Worm (Caenorhabditis elegans) whole organism, L1 larva: Measurements from ENCODE around the gene F16G10.7.

ENCODE experiments used
- C04F5.9 ChIP-seq: sonication (generic microtip); optimal IDR thresholded peaks from 2 replicates; lab custom pipeline; 2016; ENCODE audit warnings: missing genetic modification characterization, missing compliant biosample characterization
- C16A3.4 ChIP-seq: fragments of 150-350 bp; optimal IDR thresholded peaks from 2 replicates; lab custom pipeline; 2014; ENCODE audit warnings: missing biosample characterization, missing genetic modification characterization
- aha-1 ChIP-seq: fragments of 150-350 bp; optimal IDR thresholded peaks from 2 replicates; lab custom pipeline; 2014; ENCODE audit warnings: missing biosample characterization, missing genetic modification characterization
- alr-1 ChIP-seq: fragments of 200-800 bp; sonication (Bioruptor generic); optimal IDR thresholded peaks from 2 replicates; lab custom pipeline; 2018; ENCODE audit warnings: borderline replicate concordance, mild to moderate bottlenecking, missing genetic modification characterization, missing compliant biosample characterization
- aly-2 ChIP-seq: fragments of 150-350 bp; optimal IDR thresholded peaks from 2 replicates; lab custom pipeline; 2014; ENCODE audit warnings: missing biosample characterization, missing genetic modification characterization
- blmp-1 ChIP-seq: fragments of 150-350 bp; optimal IDR thresholded peaks from 2 replicates; lab custom pipeline; 2014; ENCODE audit warnings: missing biosample characterization, missing genetic modification characterization
- ceh-63 ChIP-seq: fragments of 200-800 bp; sonication (Bioruptor generic); optimal IDR thresholded peaks from 2 replicates; lab custom pipeline; 2018; ENCODE audit warnings: mild to moderate bottlenecking, missing genetic modification characterization, missing compliant biosample characterization
- ceh-8 ChIP-seq: fragments of 200-800 bp; sonication (Bioruptor generic); optimal IDR thresholded peaks from 2 replicates; lab custom pipeline; 2018; ENCODE audit warnings: mild to moderate bottlenecking, missing genetic modification characterization, moderate library complexity, missing compliant biosample characterization
- ceh-82 ChIP-seq, 3 experiments: fragments of 150-350 bp in 1 of 3; sonication (generic microtip) in 2 of 3; optimal IDR thresholded peaks; 2 replicates each; lab custom pipeline; 2014 to 2017; ENCODE audit warnings: missing biosample characterization in 3 of 3, missing genetic modification characterization in 3 of 3
- ceh-88 ChIP-seq: fragments of 200-800 bp; sonication (Bioruptor generic); IDR thresholded peaks from 2 replicates; pipeline ENCODE4 v1.3.6; 2022; ENCODE audit warnings: missing genetic modification characterization, missing compliant biosample characterization
- dpl-1 ChIP-seq, 3 experiments: fragments of 150-350 bp in 2 of 3; sonication (generic microtip) in 1 of 3; optimal IDR thresholded peaks; 2 replicates each; lab custom pipeline; 2014 to 2017; ENCODE audit warnings: missing biosample characterization in 3 of 3, missing genetic modification characterization in 3 of 3, missing genetic modification reagents in 3 of 3
- dsc-1 ChIP-seq: sonication (generic microtip); optimal IDR thresholded peaks from 2 replicates; lab custom pipeline; 2016; ENCODE audit warnings: mild to moderate bottlenecking, missing genetic modification characterization, missing compliant biosample characterization
- efl-1 ChIP-seq, 4 experiments: fragments of 150-350 bp; optimal IDR thresholded peaks in 3 of 4; peaks in 1 of 4; 1 replicate in 1 of 4; 2 replicates in 3 of 4; lab custom pipeline; 2014; ENCODE audit warnings: missing biosample characterization in 2 of 4, missing genetic modification characterization in 2 of 4, missing genetic modification reagents in 2 of 4
- efl-3 ChIP-seq: fragments of 200-800 bp; sonication (Bioruptor generic); optimal IDR thresholded peaks from 2 replicates; lab custom pipeline; 2018; ENCODE audit warnings: mild to moderate bottlenecking, missing genetic modification characterization, missing compliant biosample characterization
- egl-13 ChIP-seq: sonication (generic microtip); optimal IDR thresholded peaks from 2 replicates; lab custom pipeline; 2016; ENCODE audit warnings: missing genotype, missing genetic modification reagents, missing genetic modification characterization, missing compliant biosample characterization
- ets-5 ChIP-seq: fragments of 200-800 bp; sonication (Bioruptor generic); IDR thresholded peaks from 2 replicates; pipeline ENCODE4 v1.3.6; 2022; ENCODE audit warnings: missing genetic modification characterization, missing compliant biosample characterization
- fkh-10 ChIP-seq: sonication (generic microtip); optimal IDR thresholded peaks from 2 replicates; lab custom pipeline; 2017; ENCODE audit warnings: missing biosample characterization, missing genetic modification reagents, missing genetic modification characterization
- fkh-4 ChIP-seq: sonication (generic microtip); optimal IDR thresholded peaks from 2 replicates; lab custom pipeline; 2016; ENCODE audit warnings: missing compliant biosample characterization, missing genetic modification characterization, borderline replicate concordance
- fkh-8 ChIP-seq: sonication (generic microtip); optimal IDR thresholded peaks from 2 replicates; lab custom pipeline; 2016; ENCODE audit warnings: mild to moderate bottlenecking, missing genetic modification characterization, missing compliant biosample characterization
- hlh-17 ChIP-seq: fragments of 200-800 bp; sonication (Bioruptor generic); optimal IDR thresholded peaks from 2 replicates; lab custom pipeline; 2018; ENCODE audit warnings: missing genetic modification characterization, mild to moderate bottlenecking, missing compliant biosample characterization, moderate library complexity, borderline replicate concordance
- hlh-4 ChIP-seq: sonication (generic microtip); optimal IDR thresholded peaks from 2 replicates; lab custom pipeline; 2016; ENCODE audit warnings: mild to moderate bottlenecking, missing genetic modification characterization, missing compliant biosample characterization
- jun-1 ChIP-seq: fragments of 150-350 bp; optimal IDR thresholded peaks from 2 replicates; lab custom pipeline; 2014; ENCODE audit warnings: missing biosample characterization, missing genetic modification reagents, missing genetic modification characterization
- lin-13 ChIP-seq: fragments of 150-350 bp; optimal IDR thresholded peaks from 2 replicates; lab custom pipeline; 2014; ENCODE audit warnings: missing biosample characterization, missing genetic modification reagents, missing genetic modification characterization
- lin-15B ChIP-seq: fragments of 150-350 bp; sonication (generic microtip); optimal IDR thresholded peaks from 3 replicates; lab custom pipeline; 2014; ENCODE audit warnings: missing biosample characterization, missing genetic modification characterization
- lsy-2 ChIP-seq, 2 experiments: fragments of 150-350 bp; optimal IDR thresholded peaks; 2 replicates each; lab custom pipeline; 2014; ENCODE audit warnings: missing biosample characterization in 2 of 2, missing genetic modification characterization in 2 of 2
- mab-9 ChIP-seq: fragments of 200-800 bp; sonication (Bioruptor generic); IDR thresholded peaks from 2 replicates; pipeline ENCODE4 v1.3.6; 2022; ENCODE audit warnings: missing genetic modification reagents, missing genetic modification characterization, missing compliant biosample characterization
- mdl-1 ChIP-seq, 2 experiments: fragments of 150-350 bp; optimal IDR thresholded peaks; 2 replicates each; lab custom pipeline; 2014 to 2017; ENCODE audit warnings: missing biosample characterization in 2 of 2, missing genetic modification characterization in 2 of 2, inconsistent platforms in 1 of 2
- nhr-11 ChIP-seq: fragments of 150-350 bp; optimal IDR thresholded peaks from 2 replicates; lab custom pipeline; 2014; ENCODE audit warnings: missing biosample characterization, missing genetic modification characterization
- nhr-12 ChIP-seq: sonication (generic microtip); optimal IDR thresholded peaks from 2 replicates; lab custom pipeline; 2017; ENCODE audit warnings: missing biosample characterization, missing genetic modification characterization
- nhr-19 ChIP-seq: fragments of 200-800 bp; sonication (Bioruptor generic); conservative IDR thresholded peaks from 2 replicates; pipeline ENCODE4 v1.3.6; 2022; ENCODE audit warnings: missing genetic modification characterization, missing compliant biosample characterization
- nhr-28 ChIP-seq: fragments of 150-350 bp; optimal IDR thresholded peaks from 2 replicates; lab custom pipeline; 2014; ENCODE audit warnings: missing biosample characterization, missing genetic modification characterization
- nhr-47 ChIP-seq: sonication (generic microtip); optimal IDR thresholded peaks from 2 replicates; lab custom pipeline; 2016; ENCODE audit warnings: mild to moderate bottlenecking, missing genetic modification characterization, moderate library complexity, missing compliant biosample characterization
- nhr-76 ChIP-seq: sonication (generic microtip); optimal IDR thresholded peaks from 2 replicates; lab custom pipeline; 2017; ENCODE audit warnings: missing biosample characterization, missing genetic modification characterization
- nhr-77 ChIP-seq: fragments of 150-350 bp; optimal IDR thresholded peaks from 2 replicates; lab custom pipeline; 2014; ENCODE audit warnings: missing biosample characterization, missing genetic modification characterization
- nhr-90 ChIP-seq: sonication (generic microtip); optimal IDR thresholded peaks from 2 replicates; lab custom pipeline; 2016; ENCODE audit warnings: mild to moderate bottlenecking, missing genetic modification characterization, missing compliant biosample characterization; ENCODE audit not compliant: poor library complexity
- rnt-1 ChIP-seq: sonication (generic microtip); optimal IDR thresholded peaks from 2 replicates; lab custom pipeline; 2016; ENCODE audit warnings: mild to moderate bottlenecking, missing genetic modification characterization, moderate library complexity, missing compliant biosample characterization
- skn-1 ChIP-seq: fragments of 150-350 bp; optimal IDR thresholded peaks from 2 replicates; lab custom pipeline; 2014; ENCODE audit warnings: missing biosample characterization, missing genetic modification characterization
- sup-37 ChIP-seq: fragments of 200-800 bp; sonication (Bioruptor generic); optimal IDR thresholded peaks from 2 replicates; lab custom pipeline; 2018; ENCODE audit warnings: mild to moderate bottlenecking, missing genetic modification characterization, missing compliant biosample characterization
- swsn-7 ChIP-seq: sonication (generic microtip); optimal IDR thresholded peaks from 2 replicates; lab custom pipeline; 2016; ENCODE audit warnings: missing genetic modification characterization, missing compliant biosample characterization
- tlp-1 ChIP-seq: fragments of 150-350 bp; optimal IDR thresholded peaks from 2 replicates; lab custom pipeline; 2014; ENCODE audit warnings: missing biosample characterization, missing genetic modification characterization
- unc-62 ChIP-seq: fragments of 150-350 bp; optimal IDR thresholded peaks from 2 replicates; lab custom pipeline; 2014; ENCODE audit warnings: missing biosample characterization, missing genetic modification reagents, missing genetic modification characterization
- unc-98 ChIP-seq: fragments of 200-800 bp; sonication (Bioruptor generic); IDR thresholded peaks from 2 replicates; pipeline ENCODE4 v1.3.6; 2022; ENCODE audit warnings: missing genetic modification characterization, missing compliant biosample characterization
- zag-1 ChIP-seq: fragments of 150-350 bp; optimal IDR thresholded peaks from 2 replicates; lab custom pipeline; 2014; ENCODE audit warnings: missing biosample characterization, missing genetic modification characterization
- zip-4 ChIP-seq: fragments of 200-800 bp; sonication (Bioruptor generic); optimal IDR thresholded peaks from 2 replicates; lab custom pipeline; 2018; ENCODE audit warnings: mild to moderate bottlenecking, missing genetic modification characterization, moderate library complexity, missing compliant biosample characterization
- ztf-4 ChIP-seq: fragments of 150-350 bp; optimal IDR thresholded peaks from 2 replicates; lab custom pipeline; 2014; ENCODE audit warnings: missing biosample characterization, missing genetic modification characterization

Gene F16G10.7

DNA sequence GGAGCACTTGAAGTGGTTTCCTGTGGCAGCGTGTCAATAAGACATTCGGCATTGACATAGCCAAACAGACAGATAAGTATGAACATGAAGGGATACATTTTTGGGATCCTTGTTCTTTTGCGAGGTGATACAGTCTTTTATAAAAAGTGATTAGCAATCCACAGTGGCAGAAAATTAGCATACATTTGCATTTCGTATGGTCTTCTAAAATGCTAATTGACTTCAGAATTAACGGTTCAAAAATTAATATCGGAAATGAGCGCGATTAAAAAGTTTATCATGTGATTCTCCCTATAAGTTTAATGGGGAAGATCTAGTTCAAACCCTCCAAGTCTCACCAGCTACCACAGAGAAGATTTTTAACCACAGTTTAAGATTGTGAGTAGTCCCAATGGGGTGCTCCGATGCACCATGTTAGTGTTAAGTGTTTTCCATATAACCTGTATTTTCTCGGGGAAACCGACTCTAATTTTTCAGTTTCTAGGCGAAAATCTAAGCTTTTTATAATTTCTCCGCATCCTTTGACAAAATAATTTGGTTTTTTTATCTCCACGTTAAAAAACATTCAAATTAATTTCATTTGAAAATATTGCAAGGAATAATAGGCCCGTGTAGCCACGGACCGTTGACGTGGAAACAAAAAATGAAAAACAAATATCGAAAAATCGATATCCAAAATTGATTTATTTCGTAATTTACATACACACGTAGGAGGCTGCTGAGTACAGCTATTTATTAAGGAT lies 13.3 kb downstream of the F16G10.7 start, which contains the start of the genes F43C11.12 and F16G10.5:
TSS of gene F43C11.12 (minus strand) at position 101 of the 743 bp plus-strand sequence.
TSS of gene F16G10.5 (plus strand) at position 693 of the 743 bp plus-strand sequence.
- TF ChIP-seq efl-3 (GFP tag; lab: Kevin White, UChicago) (no peak), nhr-76 (tag; lab: Kevin White, UChicago) (no peak), jun-1 (tag; lab: Kevin White, UChicago) (no peak), egl-13 (tag; lab: Kevin White, UChicago) (no peak), C16A3.4 (no peak), nhr-47 (no peak), ceh-82 (tag; optimal IDR thresholded peaks at IDR 0.05; lab: Kevin White, UChicago) (no peak), lin-13 (GFP tag; lab: Kevin White, UChicago) (no peak), aly-2 (tag; lab: Kevin White, UChicago) (no peak), blmp-1 (no peak), ceh-8 (GFP tag; lab: Kevin White, UChicago) (no peak), nhr-19 (GFP tag; lab: Robert Waterston, UW) (no peak), lin-15B (no peak), tlp-1 (no peak), nhr-77 (tag; lab: Kevin White, UChicago) (no peak), hlh-17 (GFP tag; lab: Kevin White, UChicago) (no peak), aha-1 (tag; lab: Kevin White, UChicago) (no peak), nhr-90 (no peak), sup-37 (no peak)

- no peak for TF ChIP-seq zip-4 (GFP tag; lab: Kevin White, UChicago)
- no peak for TF ChIP-seq unc-98 (GFP tag; lab: Robert Waterston, UW)
- TF ChIP-seq swsn-7 (tag; lab: Kevin White, UChicago): no peak
- TF ChIP-seq hlh-4 (tag; lab: Kevin White, UChicago): no peak
- no peak for TF ChIP-seq ceh-63 (GFP tag; lab: Kevin White, UChicago)
- TF ChIP-seq unc-62 (GFP tag; lab: Kevin White, UChicago): no peak
- no peak for TF ChIP-seq ztf-4 (tag; lab: Kevin White, UChicago)
- no peak for TF ChIP-seq sup-37
- TF ChIP-seq nhr-12 (tag; lab: Kevin White, UChicago): no peak
- TF ChIP-seq fkh-4 (tag; lab: Kevin White, UChicago): no peak
- no peak for TF ChIP-seq ets-5 (GFP tag; lab: Robert Waterston, UW)
- TF ChIP-seq fkh-10 (GFP tag; lab: Kevin White, UChicago): no peak
- TF ChIP-seq aly-2 (tag; lab: Kevin White, UChicago): no peak
- no peak for TF ChIP-seq zag-1 (tag; lab: Kevin White, UChicago)
- TF ChIP-seq dpl-1 (GFP tag; optimal IDR thresholded peaks at IDR 0.05; lab: Kevin White, UChicago): no peak
- TF ChIP-seq ceh-88: no peak
These were observed 16.4 kb downstream of the F16G10.7 start, which contains the start of gene F43C11.11 for ce11 chrII:2363673-2364072. Gene F43C11.11, minus strand, starts transcription at chrII:2363773.

ce11 chrII:2359965-2360364 lies 20.1 kb downstream of the F16G10.7 start, which contains the start of gene F43C11.16:
Gene F43C11.16, minus strand, starts transcription at chrII:2360065.
- TF ChIP-seq rnt-1 (tag; lab: Kevin White, UChicago) (no peak), efl-1 (optimal IDR thresholded peaks at IDR 0.05; lab: Kevin White, UChicago) (no peak), efl-1 (GFP tag; optimal IDR thresholded peaks at IDR 0.05 in 1 of 2; lab: Kevin White, UChicago) (peak in 1 of 2 experiments; percentile 18)

ce11 chrII:2356795-2357194 lies 23.3 kb downstream of the F16G10.7 start, which contains the start of gene F43C11.1:
Gene F43C11.1, plus strand, starts transcription at chrII:2357095.
- TF ChIP-seq C04F5.9 (tag; lab: Kevin White, UChicago) (no peak), rnt-1 (tag; lab: Kevin White, UChicago) (no peak), nhr-90 (no peak), dpl-1 (GFP tag; optimal IDR thresholded peaks at IDR 0.05; lab: Kevin White, UChicago) (no peak), fkh-4 (tag; lab: Kevin White, UChicago) (no peak), aly-2 (tag; lab: Kevin White, UChicago) (no peak), nhr-77 (tag; lab: Kevin White, UChicago) (no peak), jun-1 (tag; lab: Kevin White, UChicago) (no peak), mdl-1 (tag; optimal IDR thresholded peaks at IDR 0.05; lab: Kevin White, UChicago) (no peak), efl-3 (GFP tag; lab: Kevin White, UChicago) (no peak), egl-13 (tag; lab: Kevin White, UChicago) (no peak), fkh-8 (tag; lab: Kevin White, UChicago) (no peak), nhr-28 (tag; lab: Kevin White, UChicago) (no peak), dsc-1 (tag; lab: Kevin White, UChicago) (no peak), skn-1 (tag; lab: Kevin White, UChicago) (no peak), alr-1 (tag; lab: Kevin White, UChicago) (no peak), lsy-2 (tag; optimal IDR thresholded peaks at IDR 0.05; lab: Kevin White, UChicago) (no peak), mab-9 (no peak), nhr-11 (tag; lab: Kevin White, UChicago) (no peak)
